Fruit fly (Drosophila melanogaster) Kc167 (cell line): ENCODE data around the gene Ubc4.

Experiments
- h ChIP-seq: fragments of >200 bp; optimal IDR thresholded peaks from 3 replicates; lab custom pipeline; 2018; ENCODE audit warnings: missing external identifiers
- psq ChIP-seq: fragments of >200 bp; optimal IDR thresholded peaks from 2 replicates; lab custom pipeline; 2017; ENCODE audit warnings: missing external identifiers
- ttk ChIP-seq: sonication (Bioruptor generic); optimal IDR thresholded peaks from 2 replicates; lab custom pipeline; 2017; ENCODE audit warnings: missing external identifiers

dm6 chr3L:9720102-9720501 is 22.0 kb downstream of the Ubc4 start:
- no peak for TF ChIP-seq h (lab: Kevin White, UChicago)
- TF ChIP-seq psq (lab: Kevin White, UChicago) = no peak
- no peak for TF ChIP-seq ttk (lab: Kevin White, UChicago)
